Fruit fly (Drosophila melanogaster) whole organism, embryonic: ENCODE data around the gene WDR79.

Source experiments
- Awh ChIP-seq: fragments of 200-800 bp; sonication (Bioruptor generic); IDR thresholded peaks from 2 replicates; pipeline ENCODE4, ENCODE4 v1.3.6; 2022; ENCODE audit warnings: missing biosample characterization, missing genetic modification characterization
- BEAF-32 ChIP-seq: fragments of 200-800 bp; sonication (Bioruptor generic); optimal IDR thresholded peaks from 3 replicates; lab custom pipeline; 2017; ENCODE audit warnings: missing biosample characterization, missing genetic modification characterization, mild to moderate bottlenecking, moderate library complexity, missing genetic modification reagents
- CG10267 ChIP-seq: fragments of 200-800 bp; sonication (Bioruptor generic); optimal IDR thresholded peaks from 2 replicates; lab custom pipeline; 2018; ENCODE audit warnings: missing biosample characterization, mild to moderate bottlenecking, missing genetic modification characterization, moderate library complexity
- CG10979 ChIP-seq: fragments of 200-800 bp; sonication (Bioruptor generic); optimal IDR thresholded peaks from 2 replicates; lab custom pipeline; 2018; ENCODE audit warnings: missing biosample characterization, mild to moderate bottlenecking, missing genetic modification characterization, moderate library complexity
- CG11504 ChIP-seq: fragments of 200-800 bp; sonication (Bioruptor generic); optimal IDR thresholded peaks from 3 replicates; lab custom pipeline; 2019; ENCODE audit warnings: missing biosample characterization, mild to moderate bottlenecking, missing genetic modification characterization, moderate library complexity
- CG13296 ChIP-seq: fragments of 200-800 bp; sonication (Bioruptor generic); optimal IDR thresholded peaks from 3 replicates; lab custom pipeline; 2018; ENCODE audit warnings: missing biosample characterization, mild to moderate bottlenecking, missing genetic modification characterization
- CG14441 ChIP-seq: fragments of 200-800 bp; sonication (Bioruptor generic); IDR thresholded peaks from 2 replicates; pipeline ENCODE4 v1.3.6; 2022; ENCODE audit warnings: missing biosample characterization, missing genetic modification characterization
- CG17361 ChIP-seq: fragments of 200-800 bp; sonication (Bioruptor generic); IDR thresholded peaks from 3 replicates; pipeline ENCODE4 v1.3.6; 2022; ENCODE audit warnings: missing biosample characterization, missing genetic modification characterization
- CG18476 ChIP-seq: fragments of 200-800 bp; sonication (Bioruptor generic); optimal IDR thresholded peaks from 2 replicates; lab custom pipeline; 2016; ENCODE audit warnings: missing biosample characterization, mild to moderate bottlenecking, missing genetic modification characterization
- CG2120 ChIP-seq: fragments of 200-800 bp; sonication (Bioruptor generic); optimal IDR thresholded peaks from 3 replicates; lab custom pipeline; 2016; ENCODE audit warnings: missing biosample characterization, missing genetic modification characterization
- CG2678 ChIP-seq: fragments of 200-800 bp; sonication (Bioruptor generic); optimal IDR thresholded peaks from 3 replicates; lab custom pipeline; 2019; ENCODE audit warnings: missing biosample characterization, mild to moderate bottlenecking, missing genetic modification characterization, moderate library complexity
- CG6175 ChIP-seq: fragments of 200-800 bp; sonication (Bioruptor generic); IDR thresholded peaks from 3 replicates; pipeline ENCODE4 v1.3.6; 2022; ENCODE audit warnings: missing biosample characterization, missing genetic modification characterization
- CG6272 ChIP-seq: fragments of 200-800 bp; sonication (Bioruptor generic); IDR thresholded peaks from 2 replicates; pipeline ENCODE4 v1.3.6; 2022; ENCODE audit warnings: missing biosample characterization, missing genetic modification characterization
- CG7839 ChIP-seq: fragments of 200-800 bp; sonication (Bioruptor generic); optimal IDR thresholded peaks from 3 replicates; lab custom pipeline; 2018; ENCODE audit warnings: missing biosample characterization, mild to moderate bottlenecking, missing genetic modification characterization, moderate library complexity
- CG8924 ChIP-seq: fragments of 200-800 bp; optimal IDR thresholded peaks from 3 replicates; lab custom pipeline; 2019; ENCODE audit warnings: missing biosample characterization, mild to moderate bottlenecking, missing genetic modification characterization, moderate library complexity
- Chrac-16 ChIP-seq: fragments of 200-800 bp; sonication (Bioruptor generic); optimal IDR thresholded peaks from 3 replicates; lab custom pipeline; 2016; ENCODE audit warnings: missing biosample characterization, missing genetic modification characterization
- D ChIP-seq, 2 experiments: fragments of 200-800 bp in 1 of 2; fragments of >200 bp in 1 of 2; sonication (Bioruptor generic) in 1 of 2; optimal IDR thresholded peaks; 2 replicates in 1 of 2; 3 replicates in 1 of 2; lab custom pipeline; 2017; ENCODE audit warnings: mild to moderate bottlenecking in 1 of 2, missing biosample characterization in 1 of 2, missing genetic modification characterization in 1 of 2, missing genetic modification reagents in 1 of 2
- D19B ChIP-seq: fragments of 200-800 bp; sonication (Bioruptor generic); optimal IDR thresholded peaks from 2 replicates; lab custom pipeline; 2017; ENCODE audit warnings: missing biosample characterization, mild to moderate bottlenecking, missing genetic modification characterization
- Ets65A ChIP-seq: fragments of 200-800 bp; sonication (Bioruptor generic); peaks from one replicate; lab custom pipeline; 2016; ENCODE audit warnings: missing biosample characterization, missing genetic modification characterization
- Fer1 ChIP-seq: fragments of 200-800 bp; sonication (Bioruptor generic); optimal IDR thresholded peaks from 2 replicates; lab custom pipeline; 2017; ENCODE audit warnings: missing biosample characterization, mild to moderate bottlenecking, missing genetic modification characterization
- Fer2 ChIP-seq: fragments of 200-800 bp; sonication (Bioruptor generic); optimal IDR thresholded peaks from 2 replicates; lab custom pipeline; 2018; ENCODE audit warnings: missing biosample characterization, mild to moderate bottlenecking, missing genetic modification characterization, moderate library complexity
- Hand ChIP-seq: fragments of 200-800 bp; sonication (Bioruptor generic); optimal IDR thresholded peaks from 2 replicates; lab custom pipeline; 2017; ENCODE audit warnings: mild to moderate bottlenecking, missing biosample characterization, missing genetic modification reagents, missing genetic modification characterization
- Hr39 ChIP-seq: fragments of >200 bp; optimal IDR thresholded peaks from 2 replicates; lab custom pipeline; 2017
- Optix ChIP-seq: fragments of 200-800 bp; sonication (Bioruptor generic); IDR thresholded peaks from 3 replicates; pipeline ENCODE4 v1.3.6; 2022; ENCODE audit warnings: missing biosample characterization, missing genetic modification characterization
- Scr ChIP-seq: fragments of 200-800 bp; sonication (Bioruptor generic); IDR thresholded peaks from 2 replicates; pipeline ENCODE4 v1.3.6; 2022; ENCODE audit warnings: missing biosample characterization, missing genetic modification characterization; ENCODE audit not compliant: partially characterized antibody
- TFAM ChIP-seq: fragments of 200-800 bp; sonication (Bioruptor generic); optimal IDR thresholded peaks from 2 replicates; lab custom pipeline; 2017; ENCODE audit warnings: missing biosample characterization, missing genetic modification characterization, inconsistent platforms
- az2 ChIP-seq: fragments of 200-800 bp; sonication (Bioruptor generic); optimal IDR thresholded peaks from 3 replicates; lab custom pipeline; 2016; ENCODE audit warnings: missing biosample characterization, missing genetic modification characterization
- bowl ChIP-seq: fragments of 200-800 bp; sonication (Bioruptor generic); IDR thresholded peaks from 2 replicates; pipeline ENCODE4 v1.3.6; 2022; ENCODE audit warnings: missing biosample characterization, missing genetic modification characterization
- crol ChIP-seq: fragments of 200-800 bp; sonication (Bioruptor generic); IDR thresholded peaks from 2 replicates; pipeline ENCODE4 v1.3.6; 2022; ENCODE audit warnings: missing biosample characterization, missing genetic modification characterization
- cwo ChIP-seq: fragments of 200-800 bp; sonication (Bioruptor generic); optimal IDR thresholded peaks from 3 replicates; lab custom pipeline; 2017; ENCODE audit warnings: missing biosample characterization, missing genetic modification characterization, mild to moderate bottlenecking, moderate library complexity, missing genetic modification reagents
- esg ChIP-seq: fragments of 200-800 bp; sonication (Bioruptor generic); conservative IDR thresholded peaks from 2 replicates; pipeline ENCODE4 v1.3.6; 2022; ENCODE audit warnings: missing biosample characterization, missing genetic modification characterization
- fd3F ChIP-seq: fragments of 200-800 bp; sonication (Bioruptor generic); optimal IDR thresholded peaks from 2 replicates; lab custom pipeline; 2018; ENCODE audit warnings: missing biosample characterization, mild to moderate bottlenecking, missing genetic modification characterization, moderate library complexity
- grau ChIP-seq: fragments of 200-800 bp; optimal IDR thresholded peaks from 3 replicates; lab custom pipeline; 2019; ENCODE audit warnings: missing biosample characterization, mild to moderate bottlenecking, missing genetic modification characterization, moderate library complexity
- grn ChIP-seq: fragments of 200-800 bp; sonication (Bioruptor generic); optimal IDR thresholded peaks from 3 replicates; lab custom pipeline; 2017; ENCODE audit warnings: missing biosample characterization, missing genetic modification characterization
- hkb ChIP-seq, 2 experiments: fragments of 200-800 bp in 1 of 2; fragments of >200 bp in 1 of 2; sonication (Bioruptor generic) in 1 of 2; IDR thresholded peaks in 1 of 2; optimal IDR thresholded peaks in 1 of 2; 2 replicates each; pipeline versions ENCODE4 v1.3.6 to Lab custom; 2017 to 2022; ENCODE audit warnings: missing biosample characterization in 1 of 2, missing genetic modification characterization in 1 of 2
- lilli ChIP-seq: fragments of 200-800 bp; sonication (Bioruptor generic); optimal IDR thresholded peaks from 3 replicates; lab custom pipeline; 2016; ENCODE audit warnings: missing biosample characterization, missing genetic modification characterization
- ranshi ChIP-seq: fragments of 200-800 bp; sonication (Bioruptor generic); IDR thresholded peaks from 2 replicates; pipeline ENCODE4 v1.3.6; 2022; ENCODE audit warnings: missing biosample characterization, missing genetic modification characterization
- row ChIP-seq: fragments of 200-800 bp; sonication (Bioruptor generic); IDR thresholded peaks from 3 replicates; pipeline ENCODE4 v1.3.6; 2022; ENCODE audit warnings: missing biosample characterization, missing genetic modification characterization
- sens ChIP-seq: fragments of 200-800 bp; sonication (Bioruptor generic); peaks from one replicate; lab custom pipeline; 2016; ENCODE audit warnings: missing biosample characterization, missing genetic modification characterization
- slou ChIP-seq: fragments of 200-800 bp; sonication (Bioruptor generic); optimal IDR thresholded peaks from 3 replicates; lab custom pipeline; 2016; ENCODE audit warnings: missing biosample characterization, missing genetic modification characterization
- sob ChIP-seq: fragments of 200-800 bp; sonication (Bioruptor generic); IDR thresholded peaks from 2 replicates; pipeline ENCODE4 v1.3.6; 2022; ENCODE audit warnings: missing biosample characterization, missing genetic modification characterization
- stc ChIP-seq: fragments of 200-800 bp; sonication (Bioruptor generic); IDR thresholded peaks from 2 replicates; pipeline ENCODE4 v1.3.6; 2022; ENCODE audit warnings: missing biosample characterization, missing genetic modification characterization
- tll ChIP-seq, 2 experiments: fragments of 200-800 bp in 1 of 2; fragments of >200 bp in 1 of 2; sonication (Bioruptor generic) in 1 of 2; optimal IDR thresholded peaks; 2 replicates each; lab custom pipeline; 2017 to 2019; ENCODE audit warnings: missing biosample characterization in 2 of 2, missing genetic modification characterization in 2 of 2, mild to moderate bottlenecking in 1 of 2, moderate library complexity in 1 of 2

Gene WDR79

DNA sequence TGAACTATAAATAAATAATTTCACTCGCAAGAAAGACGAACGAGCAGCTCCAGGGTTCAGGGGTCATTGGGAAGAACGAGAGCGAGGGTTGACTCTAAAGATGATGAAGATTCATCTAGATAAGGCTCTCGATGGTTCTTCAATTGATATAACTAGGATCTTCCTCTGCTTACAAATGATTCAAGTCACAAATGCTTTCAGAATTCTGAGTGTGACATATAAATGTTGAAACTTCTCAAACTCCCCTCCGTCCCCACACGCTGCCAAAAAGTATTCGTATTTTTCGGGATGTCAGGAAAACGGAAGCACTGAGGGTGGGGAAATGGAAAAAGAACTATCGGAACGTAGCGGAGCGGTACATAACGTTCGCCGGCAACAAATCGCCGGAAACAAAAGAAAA, 43.6 kb upstream of the WDR79 start (continued):
- TF ChIP-seq CG8924 (tag; lab: Kevin White, UChicago) (no peak), sob (GFP tag; lab: Robert Waterston, UW) (0 out of 2 replicates have a peak, but pooled peaks have one; percentile 10), CG6272 (GFP tag; lab: Robert Waterston, UW) (no peak), Ets65A (GFP tag; lab: Kevin White, UChicago) (peak; percentile 72), hkb (optimal IDR thresholded peaks at IDR 0.05; lab: Kevin White, UChicago) (peak; percentile 58), hkb (GFP tag; IDR thresholded peaks at IDR 0.05; lab: Robert Waterston, UW) (no peak), CG2120 (GFP tag; lab: Kevin White, UChicago) (peak; percentile 9), row (peak; percentile 46; the same call in 2 of the 3 replicates), CG18476 (peak; percentile 62), Hand (no peak), Fer1 (no peak), D19B (no peak), sens (GFP tag; lab: Kevin White, UChicago) (peak; percentile 43), CG17361 (0 out of 3 replicates have a peak, but pooled peaks have one; percentile 12), ranshi (GFP tag; lab: Robert Waterston, UW) (peak; percentile 30; the same call in 1 of the 2 replicates), esg (GFP tag; lab: Robert Waterston, UW) (0 out of 2 replicates have a peak, but pooled peaks have one; percentile 21), Chrac-16 (GFP tag; lab: Kevin White, UChicago) (peak; percentile 7), CG7839 (tag; lab: Kevin White, UChicago) (peak; percentile 2), CG11504 (peak; percentile 30), slou (GFP tag; lab: Kevin White, UChicago) (no peak), grau (tag; lab: Kevin White, UChicago) (peak; percentile 8), D (optimal IDR thresholded peaks at IDR 0.05; lab: Kevin White, UChicago) (no peak), D (GFP tag; optimal IDR thresholded peaks at IDR 0.05; lab: Kevin White, UChicago) (no peak)
- TF ChIP-seq, all 482 proteins: peak for 20

DNA sequence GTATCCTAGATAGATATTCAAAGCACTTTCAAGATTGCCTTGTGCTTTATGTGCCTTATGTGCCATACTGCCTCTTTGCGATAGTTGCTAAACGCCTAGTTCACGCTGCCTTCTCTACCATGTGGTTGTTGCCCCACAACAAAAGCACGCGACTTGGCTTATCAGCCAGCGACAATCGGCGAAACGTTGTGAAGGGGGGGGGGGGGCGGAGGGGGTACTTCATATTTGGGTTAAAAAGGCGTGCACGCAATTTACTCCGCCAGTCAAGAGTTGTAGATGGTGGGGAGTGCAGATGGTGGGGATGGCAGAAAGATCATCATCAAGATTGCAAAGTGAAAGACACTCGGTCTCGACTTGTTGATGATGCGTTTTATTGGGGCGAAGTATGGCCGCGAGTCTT, 41.5 kb upstream of the WDR79 start:
- TF ChIP-seq cwo (peak; percentile 74), az2 (no peak), Scr (no peak), CG2678 (no peak), lilli (GFP tag; lab: Kevin White, UChicago) (no peak), Fer2 (no peak), grau (tag; lab: Kevin White, UChicago) (no peak), crol (GFP tag; lab: Robert Waterston, UW) (peak; percentile 66; the same call in 1 of the 2 replicates), CG10267 (tag; lab: Kevin White, UChicago) (no peak), grn (GFP tag; lab: Kevin White, UChicago) (peak; percentile 16), CG6175 (GFP tag; lab: Robert Waterston, UW) (no peak), Awh (GFP tag; lab: Robert Waterston, UW) (no peak), BEAF-32 (GFP tag; lab: Kevin White, UChicago) (peak; percentile 29), fd3F (no peak), tll (GFP tag; optimal IDR thresholded peaks at IDR 0.05; lab: Kevin White, UChicago) (no peak), CG10979 (tag; lab: Kevin White, UChicago) (no peak), CG13296 (GFP tag; lab: Kevin White, UChicago) (no peak), CG14441 (GFP tag; lab: Robert Waterston, UW) (no peak), sob (GFP tag; lab: Robert Waterston, UW) (no peak), TFAM (no peak), bowl (GFP tag; lab: Robert Waterston, UW) (no peak), stc (no peak), esg (GFP tag; lab: Robert Waterston, UW) (no peak), Optix (GFP tag; lab: Robert Waterston, UW) (no peak), Hr39 (lab: Kevin White, UChicago) (peak; percentile 80)
- TF ChIP-seq, all 482 proteins: peak for 5
